Worm (Caenorhabditis elegans): Measurements from ENCODE around the gene ZC513.2.

Gene ZC513.2

ce11 chrV:8073162-8073561 lies 18.9 kb downstream of the ZC513.2 start:
- TF ChIP-seq tab-1 (GFP tag; IDR thresholded peaks at IDR 0.05), result no peak
- no peak for TF ChIP-seq ztf-23 (GFP tag; IDR thresholded peaks at IDR 0.05)
- TF ChIP-seq ztf-29 (GFP tag; IDR thresholded peaks at IDR 0.05), result no peak
- TF ChIP-seq med-1 (GFP tag; optimal IDR thresholded peaks at IDR 0.05; ENCODE audit: insufficient read depth), result no peak
- TF ChIP-seq ref-1 (GFP tag; conservative IDR thresholded peaks at IDR 0.05), result no peak
- no peak for TF ChIP-seq cog-1 (tag; optimal IDR thresholded peaks at IDR 0.05)
- no peak for TF ChIP-seq flt-1 (GFP tag; IDR thresholded peaks at IDR 0.05)
- no peak for TF ChIP-seq klf-2 (GFP tag; conservative IDR thresholded peaks at IDR 0.05)
- no peak for TF ChIP-seq T22C8.4 (GFP tag; IDR thresholded peaks at IDR 0.05)

ce11 chrV:8075712-8076111 lies 21.5 kb downstream of the ZC513.2 start, which contains the start of gene catp-3:
TSS of gene catp-3 (plus strand) at chrV:8076012.
- TF ChIP-seq klf-2 (GFP tag; conservative IDR thresholded peaks at IDR 0.05) (no peak), cog-1 (tag; optimal IDR thresholded peaks at IDR 0.05) (no peak), ztf-23 (GFP tag; IDR thresholded peaks at IDR 0.05) (no peak), tab-1 (GFP tag; IDR thresholded peaks at IDR 0.05) (no peak)

ce11 chrV:8079813-8080212 lies 25.6 kb downstream of the ZC513.2 start:
- TF ChIP-seq T22C8.4 (GFP tag; IDR thresholded peaks at IDR 0.05) (no peak), klf-2 (GFP tag; conservative IDR thresholded peaks at IDR 0.05) (no peak)

- TF ChIP-seq klf-2 (GFP tag; conservative IDR thresholded peaks at IDR 0.05) (no peak), ref-1 (GFP tag; conservative IDR thresholded peaks at IDR 0.05) (no peak), tab-1 (GFP tag; IDR thresholded peaks at IDR 0.05) (no peak), flt-1 (GFP tag; IDR thresholded peaks at IDR 0.05) (no peak), ztf-23 (GFP tag; IDR thresholded peaks at IDR 0.05) (no peak), T22C8.4 (GFP tag; IDR thresholded peaks at IDR 0.05) (no peak), med-1 (GFP tag; optimal IDR thresholded peaks at IDR 0.05; ENCODE audit: insufficient read depth) (no peak), ztf-29 (GFP tag; IDR thresholded peaks at IDR 0.05) (no peak), cog-1 (tag; optimal IDR thresholded peaks at IDR 0.05) (no peak)
Measured at ce11 chrV:8081579-8081978, 27.3 kb downstream of the ZC513.2 start, which contains the start of gene str-131. TSS of gene str-131 (minus strand) at chrV:8081679.

ce11 chrV:8085141-8085540 lies 30.9 kb downstream of the ZC513.2 start, which contains the start of gene C09H5.7:
TSS of gene C09H5.7 (minus strand) at chrV:8085241.
- TF ChIP-seq tab-1 (GFP tag; IDR thresholded peaks at IDR 0.05), result no peak
- no peak for TF ChIP-seq ref-1 (GFP tag; conservative IDR thresholded peaks at IDR 0.05)
- no peak for TF ChIP-seq ztf-23 (GFP tag; IDR thresholded peaks at IDR 0.05)
- no peak for TF ChIP-seq flt-1 (GFP tag; IDR thresholded peaks at IDR 0.05)
- TF ChIP-seq med-1 (GFP tag; optimal IDR thresholded peaks at IDR 0.05; ENCODE audit: insufficient read depth), result no peak
- TF ChIP-seq cog-1 (tag; optimal IDR thresholded peaks at IDR 0.05), result no peak
- no peak for TF ChIP-seq T22C8.4 (GFP tag; IDR thresholded peaks at IDR 0.05)

ce11 chrV:8090595-8090994 lies 36.4 kb downstream of the ZC513.2 start, which contains the start of gene str-130:
TSS of gene str-130 (minus strand) at chrV:8090695.
- TF ChIP-seq med-1 (GFP tag; optimal IDR thresholded peaks at IDR 0.05; ENCODE audit: insufficient read depth) (no peak), ztf-29 (GFP tag; IDR thresholded peaks at IDR 0.05) (no peak), tab-1 (GFP tag; IDR thresholded peaks at IDR 0.05) (no peak), ref-1 (GFP tag; conservative IDR thresholded peaks at IDR 0.05) (no peak), klf-2 (GFP tag; conservative IDR thresholded peaks at IDR 0.05) (no peak), cog-1 (tag; optimal IDR thresholded peaks at IDR 0.05) (no peak), ztf-23 (GFP tag; IDR thresholded peaks at IDR 0.05) (no peak)

- TF ChIP-seq flt-1 (GFP tag; IDR thresholded peaks at IDR 0.05) (no peak), ref-1 (GFP tag; conservative IDR thresholded peaks at IDR 0.05) (no peak), ztf-23 (GFP tag; IDR thresholded peaks at IDR 0.05) (no peak), klf-2 (GFP tag; conservative IDR thresholded peaks at IDR 0.05) (no peak), cog-1 (tag; optimal IDR thresholded peaks at IDR 0.05) (no peak), ztf-29 (GFP tag; IDR thresholded peaks at IDR 0.05) (no peak), tab-1 (GFP tag; IDR thresholded peaks at IDR 0.05) (no peak), T22C8.4 (GFP tag; IDR thresholded peaks at IDR 0.05) (no peak), med-1 (GFP tag; optimal IDR thresholded peaks at IDR 0.05; ENCODE audit: insufficient read depth) (no peak)
Measured at ce11 chrV:8092385-8092784, 38.2 kb downstream of the ZC513.2 start, which contains the start of gene str-129. TSS of gene str-129 (minus strand) at chrV:8092485.

ce11 chrV:8095378-8095777 lies 41.1 kb downstream of the ZC513.2 start, which contains the start of gene str-146:
TSS of gene str-146 (minus strand) at chrV:8095478.
- TF ChIP-seq flt-1 (GFP tag; IDR thresholded peaks at IDR 0.05), result no peak

ce11 chrV:8098239-8098638 lies 44.0 kb downstream of the ZC513.2 start, which contains the start of gene str-145:
TSS of gene str-145 (minus strand) at chrV:8098339.
- no peak for TF ChIP-seq ref-1 (GFP tag; conservative IDR thresholded peaks at IDR 0.05)
- TF ChIP-seq tab-1 (GFP tag; IDR thresholded peaks at IDR 0.05), result no peak
- TF ChIP-seq cog-1 (tag; optimal IDR thresholded peaks at IDR 0.05), result no peak
- TF ChIP-seq ztf-29 (GFP tag; IDR thresholded peaks at IDR 0.05), result no peak
- TF ChIP-seq T22C8.4 (GFP tag; IDR thresholded peaks at IDR 0.05), result no peak
- TF ChIP-seq klf-2 (GFP tag; conservative IDR thresholded peaks at IDR 0.05), result no peak
- TF ChIP-seq ztf-23 (GFP tag; IDR thresholded peaks at IDR 0.05), result no peak
- TF ChIP-seq med-1 (GFP tag; optimal IDR thresholded peaks at IDR 0.05; ENCODE audit: insufficient read depth), result no peak
- TF ChIP-seq flt-1 (GFP tag; IDR thresholded peaks at IDR 0.05), result no peak

- TF ChIP-seq ztf-29 (GFP tag; IDR thresholded peaks at IDR 0.05) (no peak), T22C8.4 (GFP tag; IDR thresholded peaks at IDR 0.05) (no peak), klf-2 (GFP tag; conservative IDR thresholded peaks at IDR 0.05) (no peak), ztf-23 (GFP tag; IDR thresholded peaks at IDR 0.05) (no peak), cog-1 (tag; optimal IDR thresholded peaks at IDR 0.05) (no peak), tab-1 (GFP tag; IDR thresholded peaks at IDR 0.05) (no peak), ref-1 (GFP tag; conservative IDR thresholded peaks at IDR 0.05) (no peak), med-1 (GFP tag; optimal IDR thresholded peaks at IDR 0.05; ENCODE audit: insufficient read depth) (no peak), flt-1 (GFP tag; IDR thresholded peaks at IDR 0.05) (no peak)
Measured at ce11 chrV:8099306-8099705, 45.1 kb downstream of the ZC513.2 start, which contains the start of gene sdz-23. TSS of gene sdz-23 (plus strand) at chrV:8099606.
